Worm (Caenorhabditis elegans) whole organism, L1 larva: ENCODE results near the gene lips-2.

Experiments used
- dpl-1 ChIP-seq, 3 experiments: fragments of 150-350 bp in 2 of 3; sonication (generic microtip) in 1 of 3; optimal IDR thresholded peaks; 2 replicates each; lab custom pipeline; 2014 to 2017; ENCODE audit warnings: missing biosample characterization in 3 of 3, missing genetic modification characterization in 3 of 3, missing genetic modification reagents in 3 of 3
- egl-13 ChIP-seq: sonication (generic microtip); optimal IDR thresholded peaks from 2 replicates; lab custom pipeline; 2016; ENCODE audit warnings: missing genotype, missing genetic modification reagents, missing genetic modification characterization, missing compliant biosample characterization
- elt-3 ChIP-seq, 6 experiments: fragments of 150-350 bp in 1 of 6; sonication (generic microtip); optimal IDR thresholded peaks; 2 replicates each; lab custom pipeline; 2017 to 2018; ENCODE audit warnings: missing biosample characterization in 6 of 6, missing genetic modification characterization in 6 of 6, inconsistent platforms in 1 of 6
- fkh-10 ChIP-seq: sonication (generic microtip); optimal IDR thresholded peaks from 2 replicates; lab custom pipeline; 2017; ENCODE audit warnings: missing biosample characterization, missing genetic modification reagents, missing genetic modification characterization
- mdl-1 ChIP-seq, 2 experiments: fragments of 150-350 bp; optimal IDR thresholded peaks; 2 replicates each; lab custom pipeline; 2014 to 2017; ENCODE audit warnings: missing biosample characterization in 2 of 2, missing genetic modification characterization in 2 of 2, inconsistent platforms in 1 of 2
- nhr-237 ChIP-seq: fragments of 150-350 bp; optimal IDR thresholded peaks from 2 replicates; lab custom pipeline; 2014; ENCODE audit warnings: missing biosample characterization, missing genetic modification characterization
- pax-3 ChIP-seq: fragments of 200-800 bp; sonication (Bioruptor generic); optimal IDR thresholded peaks from 2 replicates; lab custom pipeline; 2018; ENCODE audit warnings: mild to moderate bottlenecking, missing genetic modification characterization, moderate library complexity, missing compliant biosample characterization
- sox-4 ChIP-seq: sonication (generic microtip); optimal IDR thresholded peaks from 2 replicates; lab custom pipeline; 2016; ENCODE audit warnings: missing genetic modification characterization, missing compliant biosample characterization
- tbx-2 ChIP-seq: sonication (generic microtip); optimal IDR thresholded peaks from 2 replicates; lab custom pipeline; 2016; ENCODE audit warnings: missing genetic modification characterization, missing compliant biosample characterization
- unc-130 ChIP-seq: fragments of 150-350 bp; optimal IDR thresholded peaks from 2 replicates; lab custom pipeline; 2017; ENCODE audit warnings: missing biosample characterization, missing genetic modification characterization, inconsistent platforms
- unc-62 ChIP-seq: fragments of 150-350 bp; optimal IDR thresholded peaks from 2 replicates; lab custom pipeline; 2014; ENCODE audit warnings: missing biosample characterization, missing genetic modification reagents, missing genetic modification characterization
- ztf-11 ChIP-seq, 2 experiments: sonication (generic microtip); optimal IDR thresholded peaks; 2 replicates each; lab custom pipeline; 2016 to 2017; ENCODE audit warnings: missing genetic modification characterization in 2 of 2, missing biosample characterization in 1 of 2, missing compliant biosample characterization in 1 of 2

- TF ChIP-seq tbx-2 (tag; lab: Kevin White, UChicago) (no peak), egl-13 (no peak), fkh-10 (no peak), unc-130 (tag; lab: Kevin White, UChicago) (no peak), sox-4 (tag; lab: Kevin White, UChicago) (no peak), mdl-1 (tag; optimal IDR thresholded peaks at IDR 0.05; lab: Kevin White, UChicago) (no peak), nhr-237 (no peak), pax-3 (no peak), dpl-1 (GFP tag; optimal IDR thresholded peaks at IDR 0.05; lab: Kevin White, UChicago) (no peak), elt-3 (tag; optimal IDR thresholded peaks at IDR 0.05; lab: Kevin White, UChicago) (no peak), ztf-11 (tag; optimal IDR thresholded peaks at IDR 0.05; lab: Kevin White, UChicago) (no peak), unc-62 (GFP tag; lab: Kevin White, UChicago) (no peak)
These were observed 46.2 kb downstream of the lips-2 start, which contains the start of gene srd-46 for ce11 chrX:12331795-12332194.
